Fruit fly (Drosophila melanogaster): ENCODE results near the gene CG11069.

CG11069 gene

DNA sequence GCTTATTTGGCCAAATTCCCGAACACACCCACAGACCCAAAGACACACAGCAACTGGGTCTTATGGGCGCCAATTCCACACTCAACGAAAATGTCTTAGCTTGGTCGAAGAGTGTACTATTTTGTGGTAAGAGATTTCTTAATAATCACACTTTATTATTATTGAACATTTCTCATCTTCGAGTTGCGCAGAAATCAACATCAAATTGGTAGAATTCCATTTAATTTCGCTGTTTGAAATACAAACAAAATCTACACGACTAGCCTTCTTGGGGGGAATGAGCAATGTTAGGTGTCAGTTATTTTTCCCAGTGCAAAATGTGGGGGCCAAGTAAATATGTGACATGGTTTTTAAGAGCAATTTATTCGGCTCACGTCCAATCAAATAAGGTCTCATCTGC is 3.6 kb upstream of the CG11069 start:
- TF ChIP-seq ci (GFP tag; IDR thresholded peaks at IDR 0.05) (no peak), tgo (GFP tag; IDR thresholded peaks at IDR 0.05) (peak; percentile 26; the same call in 1 of the 3 replicates), hbn (GFP tag; IDR thresholded peaks at IDR 0.05; ENCODE audit: partially characterized antibody) (no peak), CG4617 (GFP tag; optimal IDR thresholded peaks at IDR 0.05; ENCODE audit: borderline replicate concordance) (no peak), CG2678 (tag; optimal IDR thresholded peaks at IDR 0.05) (peak; percentile 26), CG34422 (GFP tag; IDR thresholded peaks at IDR 0.05) (no peak), kay (GFP tag; optimal IDR thresholded peaks at IDR 0.05) (no peak), Mes4 (GFP tag; optimal IDR thresholded peaks at IDR 0.05) (no peak), HLHmδ (GFP tag; optimal IDR thresholded peaks at IDR 0.05) (no peak), btn (GFP tag; optimal IDR thresholded peaks at IDR 0.05) (no peak), CG6254 (GFP tag; optimal IDR thresholded peaks at IDR 0.05) (no peak), CG11696 (GFP tag; IDR thresholded peaks at IDR 0.05) (no peak), nau (GFP tag; optimal IDR thresholded peaks at IDR 0.05) (no peak), insv (GFP tag; optimal IDR thresholded peaks at IDR 0.05) (no peak), phol (tag; optimal IDR thresholded peaks at IDR 0.05) (peak; percentile 14), fd102C (GFP tag; optimal IDR thresholded peaks at IDR 0.05) (no peak), CG1603 (tag; optimal IDR thresholded peaks at IDR 0.05) (peak; percentile 33), CG18262 (tag; optimal IDR thresholded peaks at IDR 0.05) (peak; percentile 15), CoRest (tag; optimal IDR thresholded peaks at IDR 0.05) (peak; percentile 3), Xrp1 (GFP tag; IDR thresholded peaks at IDR 0.05) (peak; percentile 9; the same call in 1 of the 2 replicates), CG12769 (tag; optimal IDR thresholded peaks at IDR 0.05) (peak; percentile 12), Hr51 (GFP tag; optimal IDR thresholded peaks at IDR 0.05) (peak in 1 of 2 experiments; percentile 31), onecut (GFP tag; IDR thresholded peaks at IDR 0.05) (no peak), trh (GFP tag; optimal IDR thresholded peaks at IDR 0.05) (no peak), Drgx (GFP tag; IDR thresholded peaks at IDR 0.05) (peak; percentile 30; the same call in 1 of the 2 replicates), wek (GFP tag; optimal IDR thresholded peaks at IDR 0.05) (no peak), Hr78 (GFP tag; optimal IDR thresholded peaks at IDR 0.05) (no peak), Ets65A (GFP tag) (peak; percentile 88), gem (tag; optimal IDR thresholded peaks at IDR 0.05) (peak; percentile 36), Sox102F (GFP tag; optimal IDR thresholded peaks at IDR 0.05) (peak; percentile 24), nmo (GFP tag; optimal IDR thresholded peaks at IDR 0.05) (peak; percentile 15), CG2712 (tag; optimal IDR thresholded peaks at IDR 0.05) (peak; percentile 18), CG10209 (GFP tag; optimal IDR thresholded peaks at IDR 0.05) (no peak), dmrt99B (tag; optimal IDR thresholded peaks at IDR 0.05) (peak; percentile 31), ranshi (GFP tag; IDR thresholded peaks at IDR 0.05) (no peak), grau (tag; optimal IDR thresholded peaks at IDR 0.05) (peak; percentile 32), Gug (GFP tag; IDR thresholded peaks at IDR 0.05) (no peak), wdn (GFP tag; IDR thresholded peaks at IDR 0.05) (no peak), Ada2b (GFP tag; IDR thresholded peaks at IDR 0.05) (0 out of 2 replicates have a peak, but pooled peaks have one; percentile 12), kni (GFP tag; optimal IDR thresholded peaks at IDR 0.05) (no peak), Sin3A (optimal IDR thresholded peaks at IDR 0.05) (no peak), CG10543 (GFP tag; optimal IDR thresholded peaks at IDR 0.05) (no peak), nom (GFP tag; optimal IDR thresholded peaks at IDR 0.05) (no peak), CG6683 (GFP tag; optimal IDR thresholded peaks at IDR 0.05) (no peak), CG7556 (GFP tag; optimal IDR thresholded peaks at IDR 0.05) (no peak), lab (GFP tag; optimal IDR thresholded peaks at IDR 0.05) (peak; percentile 25), Sox100B (GFP tag; optimal IDR thresholded peaks at IDR 0.05) (no peak), CG10959 (GFP tag; IDR thresholded peaks at IDR 0.05) (no peak), unpg (GFP tag; optimal IDR thresholded peaks at IDR 0.05) (peak; percentile 17), Stat92E (GFP tag; optimal IDR thresholded peaks at IDR 0.05) (no peak)
